Worm (Caenorhabditis elegans) whole organism, mixed stage, embryonic: Measurements from ENCODE around the gene srj-57.

Experiments used
- bed-3 ChIP-seq: fragments of 200-800 bp; sonication (Bioruptor generic); optimal IDR thresholded peaks from 3 replicates; lab custom pipeline; 2018; ENCODE audit warnings: mild to moderate bottlenecking, missing genetic modification characterization, moderate library complexity, missing compliant biosample characterization
- blmp-1 ChIP-seq: fragments of 150-350 bp; optimal IDR thresholded peaks from 2 replicates; lab custom pipeline; 2014; ENCODE audit warnings: missing biosample characterization, missing genetic modification characterization
- ceh-43 ChIP-seq: fragments of 200-800 bp; sonication (Bioruptor generic); optimal IDR thresholded peaks from 2 replicates; lab custom pipeline; 2018; ENCODE audit warnings: mild to moderate bottlenecking, missing genetic modification characterization, moderate library complexity, missing compliant biosample characterization
- ceh-83 ChIP-seq: fragments of 200-800 bp; sonication (Bioruptor generic); optimal IDR thresholded peaks from 2 replicates; lab custom pipeline; 2018; ENCODE audit warnings: mild to moderate bottlenecking, missing genetic modification characterization, missing compliant biosample characterization
- ces-1 ChIP-seq: fragments of 150-350 bp; optimal IDR thresholded peaks from 2 replicates; lab custom pipeline; 2014; ENCODE audit warnings: missing biosample characterization, missing genetic modification reagents, missing genetic modification characterization
- cnd-1 ChIP-seq: fragments of 200-800 bp; sonication (Bioruptor generic); optimal IDR thresholded peaks from 2 replicates; lab custom pipeline; 2018; ENCODE audit warnings: mild to moderate bottlenecking, missing genetic modification characterization, missing compliant biosample characterization
- drap-1 ChIP-seq: fragments of 200-800 bp; sonication (Bioruptor generic); optimal IDR thresholded peaks from 3 replicates; lab custom pipeline; 2018; ENCODE audit warnings: mild to moderate bottlenecking, missing genetic modification characterization, missing compliant biosample characterization
- elt-1 ChIP-seq: sonication (generic microtip); optimal IDR thresholded peaks from 2 replicates; lab custom pipeline; 2017; ENCODE audit warnings: missing genetic modification characterization, mild to moderate bottlenecking, missing compliant biosample characterization, antibody characterized with exemption, moderate library complexity, borderline replicate concordance; ENCODE audit not compliant: insufficient read depth
- elt-3 ChIP-seq: fragments of 150-350 bp; optimal IDR thresholded peaks from 2 replicates; lab custom pipeline; 2014; ENCODE audit warnings: missing biosample characterization, missing genetic modification characterization
- flh-1 ChIP-seq: fragments of 200-800 bp; sonication (Bioruptor generic); optimal IDR thresholded peaks from 2 replicates; lab custom pipeline; 2018; ENCODE audit warnings: mild to moderate bottlenecking, missing genetic modification characterization, moderate library complexity, missing compliant biosample characterization
- ham-2 ChIP-seq: fragments of 200-800 bp; sonication (Bioruptor generic); optimal IDR thresholded peaks from 2 replicates; lab custom pipeline; 2018; ENCODE audit warnings: mild to moderate bottlenecking, missing genetic modification characterization, missing compliant biosample characterization
- hlh-1 ChIP-seq: fragments of 150-350 bp; optimal IDR thresholded peaks from 2 replicates; lab custom pipeline; 2014; ENCODE audit warnings: missing biosample characterization, missing genetic modification reagents, missing genetic modification characterization
- lin-13 ChIP-seq: fragments of 150-350 bp; optimal IDR thresholded peaks from 2 replicates; lab custom pipeline; 2014; ENCODE audit warnings: missing biosample characterization, missing genetic modification characterization
- lin-32 ChIP-seq: fragments of 200-800 bp; sonication (Bioruptor generic); optimal IDR thresholded peaks from 2 replicates; lab custom pipeline; 2018; ENCODE audit warnings: mild to moderate bottlenecking, missing genetic modification characterization, missing compliant biosample characterization
- lsy-2 ChIP-seq: fragments of 150-350 bp; optimal IDR thresholded peaks from 2 replicates; lab custom pipeline; 2014; ENCODE audit warnings: missing biosample characterization, missing genetic modification characterization
- mab-5 ChIP-seq: fragments of 150-350 bp; optimal IDR thresholded peaks from 2 replicates; lab custom pipeline; 2014; ENCODE audit warnings: missing biosample characterization, missing genetic modification characterization
- mep-1 ChIP-seq: fragments of 150-350 bp; optimal IDR thresholded peaks from 2 replicates; lab custom pipeline; 2017; ENCODE audit warnings: missing biosample characterization, missing genetic modification reagents, missing genetic modification characterization, inconsistent platforms
- mls-2 ChIP-seq: sonication (generic microtip); optimal IDR thresholded peaks from 2 replicates; lab custom pipeline; 2016; ENCODE audit warnings: mild to moderate bottlenecking, missing genetic modification characterization, moderate library complexity, missing compliant biosample characterization
- nhr-12 ChIP-seq: fragments of 150-350 bp; optimal IDR thresholded peaks from 2 replicates; lab custom pipeline; 2014; ENCODE audit warnings: missing biosample characterization, missing genetic modification characterization
- nhr-2 ChIP-seq: fragments of 150-350 bp; optimal IDR thresholded peaks from 2 replicates; lab custom pipeline; 2014; ENCODE audit warnings: missing biosample characterization, missing genetic modification characterization
- nhr-237 ChIP-seq: fragments of 150-350 bp; optimal IDR thresholded peaks from 2 replicates; lab custom pipeline; 2014; ENCODE audit warnings: missing biosample characterization, missing genetic modification characterization
- nhr-28 ChIP-seq: fragments of 150-350 bp; optimal IDR thresholded peaks from 2 replicates; lab custom pipeline; 2014; ENCODE audit warnings: missing biosample characterization, missing genetic modification characterization
- nhr-76 ChIP-seq: sonication (generic microtip); optimal IDR thresholded peaks from 2 replicates; lab custom pipeline; 2017; ENCODE audit warnings: missing biosample characterization, missing genetic modification characterization
- pha-4 ChIP-seq: fragments of 150-350 bp; optimal IDR thresholded peaks from 2 replicates; lab custom pipeline; 2018; ENCODE audit warnings: missing biosample characterization, missing genetic modification reagents, missing genetic modification characterization
- sem-2 ChIP-seq: fragments of 200-800 bp; sonication (Bioruptor generic); optimal IDR thresholded peaks from 2 replicates; lab custom pipeline; 2018; ENCODE audit warnings: mild to moderate bottlenecking, missing genetic modification characterization, missing compliant biosample characterization
- snpc-4 ChIP-seq: fragments of 150-350 bp; optimal IDR thresholded peaks from 2 replicates; lab custom pipeline; 2014; ENCODE audit warnings: missing biosample characterization, missing genetic modification characterization
- sptf-1 ChIP-seq: sonication (generic microtip); optimal IDR thresholded peaks from 2 replicates; lab custom pipeline; 2017; ENCODE audit warnings: mild to moderate bottlenecking, missing genetic modification characterization, moderate library complexity, missing compliant biosample characterization
- unc-120 ChIP-seq: sonication (generic microtip); optimal IDR thresholded peaks from 2 replicates; lab custom pipeline; 2017; ENCODE audit warnings: missing genetic modification characterization, missing compliant biosample characterization; ENCODE audit not compliant: poor library complexity, severe bottlenecking
- unc-39 ChIP-seq: fragments of 150-350 bp; optimal IDR thresholded peaks from 2 replicates; lab custom pipeline; 2014; ENCODE audit warnings: missing biosample characterization, missing genetic modification characterization
- unc-62 ChIP-seq: fragments of 150-350 bp; optimal IDR thresholded peaks from 2 replicates; lab custom pipeline; 2014; ENCODE audit warnings: missing biosample characterization, missing genetic modification reagents, missing genetic modification characterization
- zip-8 ChIP-seq: fragments of 150-350 bp; optimal IDR thresholded peaks from 2 replicates; lab custom pipeline; 2014; ENCODE audit warnings: missing biosample characterization, missing genetic modification characterization
- ztf-11 ChIP-seq: fragments of 150-350 bp; optimal IDR thresholded peaks from 2 replicates; lab custom pipeline; 2014; ENCODE audit warnings: missing biosample characterization, missing genetic modification characterization

The srj-57 gene

ce11 chrV:2855473-2855872 lies at the start of gene srj-57:
Gene srj-57, minus strand, starts transcription at chrV:2855573.
- TF ChIP-seq bed-3 (GFP tag; lab: Kevin White, UChicago), result no peak
- TF ChIP-seq nhr-237 (tag; lab: Kevin White, UChicago), result no peak
- TF ChIP-seq mls-2 (tag; lab: Kevin White, UChicago), result no peak
- no peak for TF ChIP-seq ham-2 (GFP tag; lab: Kevin White, UChicago)
- TF ChIP-seq ztf-11 (tag; lab: Kevin White, UChicago), result no peak
- no peak for TF ChIP-seq elt-3 (tag; lab: Kevin White, UChicago)
- no peak for TF ChIP-seq cnd-1 (tag; lab: Kevin White, UChicago)
- no peak for TF ChIP-seq unc-120 (tag; lab: Kevin White, UChicago)
- TF ChIP-seq lin-32 (GFP tag; lab: Kevin White, UChicago), result no peak
- no peak for TF ChIP-seq hlh-1 (tag; lab: Kevin White, UChicago)
- no peak for TF ChIP-seq lsy-2 (tag; lab: Kevin White, UChicago)
- TF ChIP-seq pha-4, result no peak
- TF ChIP-seq sptf-1, result no peak
- no peak for TF ChIP-seq ces-1

- TF ChIP-seq lin-13 (no peak), pha-4 (no peak)
Measured at ce11 chrV:2903227-2903626, 47.9 kb upstream of the srj-57 start, which contains the start of gene C31B8.7. Gene C31B8.7, minus strand, starts transcription at chrV:2903327.

ce11 chrV:2899867-2900266 lies 44.5 kb upstream of the srj-57 start, which contains the start of gene str-46:
Gene str-46, minus strand, starts transcription at chrV:2899967.
- no peak for TF ChIP-seq nhr-28 (tag; lab: Kevin White, UChicago)
- TF ChIP-seq mab-5 (tag; lab: Kevin White, UChicago), result no peak
- TF ChIP-seq ztf-11 (tag; lab: Kevin White, UChicago), result no peak
- no peak for TF ChIP-seq unc-39 (tag; lab: Kevin White, UChicago)
- TF ChIP-seq elt-3 (tag; lab: Kevin White, UChicago), result no peak
- TF ChIP-seq flh-1 (GFP tag; lab: Kevin White, UChicago), result no peak
- TF ChIP-seq ceh-83 (GFP tag; lab: Kevin White, UChicago), result no peak
- TF ChIP-seq sem-2 (GFP tag; lab: Kevin White, UChicago), result no peak
- no peak for TF ChIP-seq nhr-12 (tag; lab: Kevin White, UChicago)

ce11 chrV:2896198-2896660 lies 40.9 kb upstream of the srj-57 start, which contains the start of gene pals-32:
Gene pals-32, plus strand, starts transcription at chrV:2896610.
- no peak for TF ChIP-seq drap-1 (GFP tag; lab: Kevin White, UChicago)
- TF ChIP-seq elt-3 (tag; lab: Kevin White, UChicago), result no peak
- TF ChIP-seq unc-62, result no peak
- no peak for TF ChIP-seq mls-2 (tag; lab: Kevin White, UChicago)
- no peak for TF ChIP-seq cnd-1 (tag; lab: Kevin White, UChicago)
- TF ChIP-seq elt-1 (tag; lab: Kevin White, UChicago), result no peak
- TF ChIP-seq pha-4, result no peak
- no peak for TF ChIP-seq unc-39 (tag; lab: Kevin White, UChicago)
- no peak for TF ChIP-seq zip-8 (tag; lab: Kevin White, UChicago)
- TF ChIP-seq blmp-1, result no peak
- no peak for TF ChIP-seq lin-13
- TF ChIP-seq mep-1 (tag; lab: Kevin White, UChicago), result no peak
- TF ChIP-seq ceh-43, result no peak
- TF ChIP-seq sem-2 (GFP tag; lab: Kevin White, UChicago), result no peak
- TF ChIP-seq bed-3 (GFP tag; lab: Kevin White, UChicago), result no peak
- TF ChIP-seq, all 35 proteins: peak for 0

ce11 chrV:2892976-2893375 lies 37.6 kb upstream of the srj-57 start, which contains the start of gene srh-127:
Gene srh-127, plus strand, starts transcription at chrV:2893276.
- TF ChIP-seq unc-120 (tag; lab: Kevin White, UChicago) (no peak), snpc-4 (tag; lab: Kevin White, UChicago) (no peak), nhr-2 (tag; lab: Kevin White, UChicago) (no peak), nhr-76 (tag; lab: Kevin White, UChicago) (no peak), ztf-11 (tag; lab: Kevin White, UChicago) (no peak), cnd-1 (tag; lab: Kevin White, UChicago) (no peak)
- TF ChIP-seq, all 35 proteins: peak for 0
